Fruit fly (Drosophila melanogaster): ENCODE results near the gene srw.

Gene srw

dm6 chr3L:4254301-4254834, 28.9 kb downstream of the srw start, which contains the start of the genes ago and CG1265:
Gene ago, minus strand, starts transcription at chr3L:4254306.
Gene CG1265, plus strand, starts transcription at chr3L:4254776.
- TF ChIP-seq dl (GFP tag; optimal IDR thresholded peaks at IDR 0.05; ENCODE audit: insufficient read depth in 1 of 2, partially characterized antibody in 2 of 2) (no peak), Hr83 (GFP tag; optimal IDR thresholded peaks at IDR 0.05; ENCODE audit: poor library complexity, severe bottlenecking) (peak; percentile 2), dmrt93B (GFP tag; optimal IDR thresholded peaks at IDR 0.05) (peak; percentile 51), sage (GFP tag; optimal IDR thresholded peaks at IDR 0.05) (no peak), dsf (GFP tag; optimal IDR thresholded peaks at IDR 0.05; ENCODE audit: borderline replicate concordance) (no peak), N (GFP tag; optimal IDR thresholded peaks at IDR 0.05) (no peak), GATAd (GFP tag; optimal IDR thresholded peaks at IDR 0.05) (no peak), woc (GFP tag; optimal IDR thresholded peaks at IDR 0.05) (peak; percentile 22), lola (GFP tag; optimal IDR thresholded peaks at IDR 0.05) (no peak), HLH106 (tag; optimal IDR thresholded peaks at IDR 0.05) (peak; percentile 62), pan (optimal IDR thresholded peaks at IDR 0.05) (no peak), CG32264 (GFP tag; optimal IDR thresholded peaks at IDR 0.05) (no peak), Abd-B (GFP tag; optimal IDR thresholded peaks at IDR 0.05) (no peak), foxo (GFP tag; optimal IDR thresholded peaks at IDR 0.05) (peak in 1 of 2 experiments; percentile 36), Hr78 (GFP tag; optimal IDR thresholded peaks at IDR 0.05) (no peak), br (GFP tag; optimal IDR thresholded peaks at IDR 0.05) (no peak), Mio (GFP tag; optimal IDR thresholded peaks at IDR 0.05) (no peak), brk (GFP tag; optimal IDR thresholded peaks at IDR 0.05) (no peak), rgr (GFP tag; optimal IDR thresholded peaks at IDR 0.05) (peak; percentile 15), h (GFP tag; optimal IDR thresholded peaks at IDR 0.05) (peak; percentile 29), Jra (GFP tag; optimal IDR thresholded peaks at IDR 0.05) (no peak), OdsH (GFP tag; optimal IDR thresholded peaks at IDR 0.05) (peak; percentile 29), Sp1 (GFP tag; optimal IDR thresholded peaks at IDR 0.05) (peak; percentile 60), CrebA (GFP tag; optimal IDR thresholded peaks at IDR 0.05; ENCODE audit: borderline replicate concordance) (no peak), Rel (GFP tag; optimal IDR thresholded peaks at IDR 0.05) (no peak), Rel (tag; optimal IDR thresholded peaks at IDR 0.05) (no peak), Dif (GFP tag; optimal IDR thresholded peaks at IDR 0.05; ENCODE audit: partially characterized antibody) (no peak), Vsx2 (GFP tag; optimal IDR thresholded peaks at IDR 0.05; ENCODE audit: partially characterized antibody) (no peak), ey (GFP tag; optimal IDR thresholded peaks at IDR 0.05) (no peak), CG9705 (GFP tag; optimal IDR thresholded peaks at IDR 0.05) (peak; percentile 32), jim (GFP tag; optimal IDR thresholded peaks at IDR 0.05) (no peak), psq (GFP tag; optimal IDR thresholded peaks at IDR 0.05) (peak; percentile 9), fru (GFP tag; optimal IDR thresholded peaks at IDR 0.05) (no peak), usp (GFP tag; optimal IDR thresholded peaks at IDR 0.05) (no peak), sv (GFP tag; optimal IDR thresholded peaks at IDR 0.05) (peak; percentile 15), Hnf4 (GFP tag; optimal IDR thresholded peaks at IDR 0.05) (peak; percentile 12), Dfd (GFP tag; optimal IDR thresholded peaks at IDR 0.05) (no peak), tai (GFP tag; optimal IDR thresholded peaks at IDR 0.05) (no peak), Myc (optimal IDR thresholded peaks at IDR 0.05) (peak; percentile 1)

- TF ChIP-seq N (GFP tag; optimal IDR thresholded peaks at IDR 0.05), result peak; percentile 14
- no peak for TF ChIP-seq dl (GFP tag; optimal IDR thresholded peaks at IDR 0.05; ENCODE audit: insufficient read depth in 1 of 2, partially characterized antibody in 2 of 2)
- TF ChIP-seq jim (GFP tag; optimal IDR thresholded peaks at IDR 0.05), result no peak
- TF ChIP-seq Vsx2 (GFP tag; optimal IDR thresholded peaks at IDR 0.05; ENCODE audit: partially characterized antibody), result no peak
- TF ChIP-seq Myc (optimal IDR thresholded peaks at IDR 0.05), result no peak
- no peak for TF ChIP-seq psq (GFP tag; optimal IDR thresholded peaks at IDR 0.05)
- no peak for TF ChIP-seq Dif (GFP tag; optimal IDR thresholded peaks at IDR 0.05; ENCODE audit: partially characterized antibody)
- TF ChIP-seq Hnf4 (GFP tag; optimal IDR thresholded peaks at IDR 0.05), result no peak
- TF ChIP-seq Sp1 (GFP tag; optimal IDR thresholded peaks at IDR 0.05), result no peak
- TF ChIP-seq lola (GFP tag; optimal IDR thresholded peaks at IDR 0.05), result no peak
- TF ChIP-seq br (GFP tag; optimal IDR thresholded peaks at IDR 0.05), result no peak
- no peak for TF ChIP-seq dsf (GFP tag; optimal IDR thresholded peaks at IDR 0.05; ENCODE audit: borderline replicate concordance)
- no peak for TF ChIP-seq Rel (GFP tag; optimal IDR thresholded peaks at IDR 0.05)
- TF ChIP-seq Rel (tag; optimal IDR thresholded peaks at IDR 0.05), result peak; percentile 97
- no peak for TF ChIP-seq usp (GFP tag; optimal IDR thresholded peaks at IDR 0.05)
These were observed 29.5 kb downstream of the srw start for dm6 chr3L:4253611-4254300.

All from whole organism, wandering third instar larva.